Worm (Caenorhabditis elegans) whole organism, mixed stage, embryonic: ENCODE data around the gene K02E11.10.
A peak's percentile ranks its signal among the peaks of the same experiment; 100 is the strongest.

Experiments
- M03D4.4 ChIP-seq: sonication (generic microtip); optimal IDR thresholded peaks from 2 replicates; lab custom pipeline; 2017; ENCODE audit warnings: mild to moderate bottlenecking, missing genetic modification characterization, missing compliant biosample characterization
- bed-3 ChIP-seq: fragments of 200-800 bp; sonication (Bioruptor generic); optimal IDR thresholded peaks from 3 replicates; lab custom pipeline; 2018; ENCODE audit warnings: mild to moderate bottlenecking, missing genetic modification characterization, moderate library complexity, missing compliant biosample characterization
- blmp-1 ChIP-seq: fragments of 150-350 bp; optimal IDR thresholded peaks from 2 replicates; lab custom pipeline; 2014; ENCODE audit warnings: missing biosample characterization, missing genetic modification characterization
- ceh-39 ChIP-seq: fragments of 150-350 bp; optimal IDR thresholded peaks from 2 replicates; lab custom pipeline; 2014; ENCODE audit warnings: missing biosample characterization, missing genetic modification characterization
- ceh-43 ChIP-seq: fragments of 200-800 bp; sonication (Bioruptor generic); optimal IDR thresholded peaks from 2 replicates; lab custom pipeline; 2018; ENCODE audit warnings: mild to moderate bottlenecking, missing genetic modification characterization, moderate library complexity, missing compliant biosample characterization
- ceh-83 ChIP-seq: fragments of 200-800 bp; sonication (Bioruptor generic); optimal IDR thresholded peaks from 2 replicates; lab custom pipeline; 2018; ENCODE audit warnings: mild to moderate bottlenecking, missing genetic modification characterization, missing compliant biosample characterization
- ces-1 ChIP-seq: fragments of 150-350 bp; optimal IDR thresholded peaks from 2 replicates; lab custom pipeline; 2014; ENCODE audit warnings: missing biosample characterization, missing genetic modification reagents, missing genetic modification characterization
- cnd-1 ChIP-seq: fragments of 200-800 bp; sonication (Bioruptor generic); optimal IDR thresholded peaks from 2 replicates; lab custom pipeline; 2018; ENCODE audit warnings: mild to moderate bottlenecking, missing genetic modification characterization, missing compliant biosample characterization
- drap-1 ChIP-seq: fragments of 200-800 bp; sonication (Bioruptor generic); optimal IDR thresholded peaks from 3 replicates; lab custom pipeline; 2018; ENCODE audit warnings: mild to moderate bottlenecking, missing genetic modification characterization, missing compliant biosample characterization
- elt-1 ChIP-seq: sonication (generic microtip); optimal IDR thresholded peaks from 2 replicates; lab custom pipeline; 2017; ENCODE audit warnings: missing genetic modification characterization, mild to moderate bottlenecking, missing compliant biosample characterization, antibody characterized with exemption, moderate library complexity, borderline replicate concordance; ENCODE audit not compliant: insufficient read depth
- elt-3 ChIP-seq: fragments of 150-350 bp; optimal IDR thresholded peaks from 2 replicates; lab custom pipeline; 2014; ENCODE audit warnings: missing biosample characterization, missing genetic modification characterization
- flh-1 ChIP-seq: fragments of 200-800 bp; sonication (Bioruptor generic); optimal IDR thresholded peaks from 2 replicates; lab custom pipeline; 2018; ENCODE audit warnings: mild to moderate bottlenecking, missing genetic modification characterization, moderate library complexity, missing compliant biosample characterization
- ham-2 ChIP-seq: fragments of 200-800 bp; sonication (Bioruptor generic); optimal IDR thresholded peaks from 2 replicates; lab custom pipeline; 2018; ENCODE audit warnings: mild to moderate bottlenecking, missing genetic modification characterization, missing compliant biosample characterization
- hlh-1 ChIP-seq: fragments of 150-350 bp; optimal IDR thresholded peaks from 2 replicates; lab custom pipeline; 2014; ENCODE audit warnings: missing biosample characterization, missing genetic modification reagents, missing genetic modification characterization
- lin-13 ChIP-seq: fragments of 150-350 bp; optimal IDR thresholded peaks from 2 replicates; lab custom pipeline; 2014; ENCODE audit warnings: missing biosample characterization, missing genetic modification characterization
- lin-32 ChIP-seq: fragments of 200-800 bp; sonication (Bioruptor generic); optimal IDR thresholded peaks from 2 replicates; lab custom pipeline; 2018; ENCODE audit warnings: mild to moderate bottlenecking, missing genetic modification characterization, missing compliant biosample characterization
- lsy-2 ChIP-seq: fragments of 150-350 bp; optimal IDR thresholded peaks from 2 replicates; lab custom pipeline; 2014; ENCODE audit warnings: missing biosample characterization, missing genetic modification characterization
- mab-5 ChIP-seq: fragments of 150-350 bp; optimal IDR thresholded peaks from 2 replicates; lab custom pipeline; 2014; ENCODE audit warnings: missing biosample characterization, missing genetic modification characterization
- mep-1 ChIP-seq: fragments of 150-350 bp; optimal IDR thresholded peaks from 2 replicates; lab custom pipeline; 2017; ENCODE audit warnings: missing biosample characterization, missing genetic modification reagents, missing genetic modification characterization, inconsistent platforms
- mls-2 ChIP-seq: sonication (generic microtip); optimal IDR thresholded peaks from 2 replicates; lab custom pipeline; 2016; ENCODE audit warnings: mild to moderate bottlenecking, missing genetic modification characterization, moderate library complexity, missing compliant biosample characterization
- nhr-12 ChIP-seq: fragments of 150-350 bp; optimal IDR thresholded peaks from 2 replicates; lab custom pipeline; 2014; ENCODE audit warnings: missing biosample characterization, missing genetic modification characterization
- nhr-2 ChIP-seq: fragments of 150-350 bp; optimal IDR thresholded peaks from 2 replicates; lab custom pipeline; 2014; ENCODE audit warnings: missing biosample characterization, missing genetic modification characterization
- nhr-237 ChIP-seq: fragments of 150-350 bp; optimal IDR thresholded peaks from 2 replicates; lab custom pipeline; 2014; ENCODE audit warnings: missing biosample characterization, missing genetic modification characterization
- nhr-28 ChIP-seq: fragments of 150-350 bp; optimal IDR thresholded peaks from 2 replicates; lab custom pipeline; 2014; ENCODE audit warnings: missing biosample characterization, missing genetic modification characterization
- nhr-76 ChIP-seq: sonication (generic microtip); optimal IDR thresholded peaks from 2 replicates; lab custom pipeline; 2017; ENCODE audit warnings: missing biosample characterization, missing genetic modification characterization
- pha-4 ChIP-seq: fragments of 150-350 bp; optimal IDR thresholded peaks from 2 replicates; lab custom pipeline; 2018; ENCODE audit warnings: missing biosample characterization, missing genetic modification reagents, missing genetic modification characterization
- sem-2 ChIP-seq: fragments of 200-800 bp; sonication (Bioruptor generic); optimal IDR thresholded peaks from 2 replicates; lab custom pipeline; 2018; ENCODE audit warnings: mild to moderate bottlenecking, missing genetic modification characterization, missing compliant biosample characterization
- snpc-4 ChIP-seq: fragments of 150-350 bp; optimal IDR thresholded peaks from 2 replicates; lab custom pipeline; 2014; ENCODE audit warnings: missing biosample characterization, missing genetic modification characterization
- sptf-1 ChIP-seq: sonication (generic microtip); optimal IDR thresholded peaks from 2 replicates; lab custom pipeline; 2017; ENCODE audit warnings: mild to moderate bottlenecking, missing genetic modification characterization, moderate library complexity, missing compliant biosample characterization
- tbx-8 ChIP-seq: fragments of 200-800 bp; sonication (Bioruptor generic); optimal IDR thresholded peaks from 2 replicates; lab custom pipeline; 2018; ENCODE audit warnings: mild to moderate bottlenecking, missing genetic modification characterization, moderate library complexity, missing compliant biosample characterization
- unc-120 ChIP-seq: sonication (generic microtip); optimal IDR thresholded peaks from 2 replicates; lab custom pipeline; 2017; ENCODE audit warnings: missing genetic modification characterization, missing compliant biosample characterization; ENCODE audit not compliant: poor library complexity, severe bottlenecking
- unc-39 ChIP-seq: fragments of 150-350 bp; optimal IDR thresholded peaks from 2 replicates; lab custom pipeline; 2014; ENCODE audit warnings: missing biosample characterization, missing genetic modification characterization
- unc-62 ChIP-seq: fragments of 150-350 bp; optimal IDR thresholded peaks from 2 replicates; lab custom pipeline; 2014; ENCODE audit warnings: missing biosample characterization, missing genetic modification reagents, missing genetic modification characterization
- zip-8 ChIP-seq: fragments of 150-350 bp; optimal IDR thresholded peaks from 2 replicates; lab custom pipeline; 2014; ENCODE audit warnings: missing biosample characterization, missing genetic modification characterization
- ztf-11 ChIP-seq: fragments of 150-350 bp; optimal IDR thresholded peaks from 2 replicates; lab custom pipeline; 2014; ENCODE audit warnings: missing biosample characterization, missing genetic modification characterization

Gene K02E11.10

ce11 chrV:14194514-14194913, 46.4 kb downstream of the K02E11.10 start:
- no peak for TF ChIP-seq M03D4.4 (tag; lab: Kevin White, UChicago)

- TF ChIP-seq sem-2 (GFP tag; lab: Kevin White, UChicago): no peak
- no peak for TF ChIP-seq cnd-1 (tag; lab: Kevin White, UChicago)
- no peak for TF ChIP-seq nhr-237 (tag; lab: Kevin White, UChicago)
- no peak for TF ChIP-seq elt-1 (tag; lab: Kevin White, UChicago)
- TF ChIP-seq bed-3: no peak
- TF ChIP-seq mep-1 (tag; lab: Kevin White, UChicago): peak; percentile 23
- peak; percentile 11 for TF ChIP-seq mls-2 (tag; lab: Kevin White, UChicago)
- no peak for TF ChIP-seq lin-13 (tag; lab: Kevin White, UChicago)
- TF ChIP-seq elt-3 (tag; lab: Kevin White, UChicago): peak; percentile 4
- no peak for TF ChIP-seq nhr-28 (tag; lab: Kevin White, UChicago)
- no peak for TF ChIP-seq flh-1
- TF ChIP-seq ces-1 (GFP tag; lab: Kevin White, UChicago): peak; percentile 58
- no peak for TF ChIP-seq nhr-12
- TF ChIP-seq sptf-1 (tag; lab: Kevin White, UChicago): no peak
- peak; percentile 73 for TF ChIP-seq hlh-1 (tag; lab: Kevin White, UChicago)
- TF ChIP-seq nhr-2 (tag; lab: Kevin White, UChicago): no peak
- TF ChIP-seq tbx-8 (GFP tag; lab: Kevin White, UChicago): no peak
- TF ChIP-seq zip-8 (tag; lab: Kevin White, UChicago): no peak
- TF ChIP-seq ztf-11 (tag; lab: Kevin White, UChicago): no peak
- TF ChIP-seq ceh-39: no peak
- TF ChIP-seq unc-120 (tag; lab: Kevin White, UChicago): no peak
- TF ChIP-seq M03D4.4 (tag; lab: Kevin White, UChicago): no peak
- no peak for TF ChIP-seq unc-62 (GFP tag; lab: Kevin White, UChicago)
- no peak for TF ChIP-seq mab-5 (tag; lab: Kevin White, UChicago)
- peak; percentile 65 for TF ChIP-seq blmp-1 (tag; lab: Kevin White, UChicago)
- no peak for TF ChIP-seq nhr-76 (tag; lab: Kevin White, UChicago)
- TF ChIP-seq lsy-2 (tag; lab: Kevin White, UChicago): peak; percentile 35
- TF ChIP-seq lin-32 (GFP tag; lab: Kevin White, UChicago): no peak
- TF ChIP-seq pha-4: no peak
- TF ChIP-seq drap-1 (GFP tag; lab: Kevin White, UChicago): no peak
- no peak for TF ChIP-seq snpc-4 (tag; lab: Kevin White, UChicago)
- no peak for TF ChIP-seq ceh-43 (GFP tag; lab: Kevin White, UChicago)
- TF ChIP-seq ham-2 (GFP tag; lab: Kevin White, UChicago): no peak
- TF ChIP-seq unc-39: no peak
- TF ChIP-seq ceh-83 (GFP tag; lab: Kevin White, UChicago): no peak
These were observed 47.5 kb downstream of the K02E11.10 start, which contains the start of gene atfs-1 for ce11 chrV:14193451-14193850. atfs-1 (plus strand) TSS chrV:14193663.

ce11 chrV:14192870-14193269, 48.1 kb downstream of the K02E11.10 start:
- no peak for TF ChIP-seq lin-32 (GFP tag; lab: Kevin White, UChicago)
- no peak for TF ChIP-seq unc-62 (GFP tag; lab: Kevin White, UChicago)
- no peak for TF ChIP-seq nhr-12
- no peak for TF ChIP-seq nhr-237 (tag; lab: Kevin White, UChicago)
